Fruit fly (Drosophila melanogaster) whole organism, pupa: ENCODE data around the gene Torsin.

ENCODE experiments used
- CG10348 ChIP-seq: fragments of 200-800 bp; sonication (Bioruptor generic); IDR thresholded peaks from 2 replicates; pipeline ENCODE4 v1.3.6; 2022; ENCODE audit warnings: missing biosample characterization, missing genetic modification characterization
- CG12605 ChIP-seq: fragments of 200-800 bp; sonication (Bioruptor generic); IDR thresholded peaks from 2 replicates; pipeline ENCODE4 v1.3.6; 2022; ENCODE audit warnings: missing biosample characterization, missing genetic modification characterization
- CG13204 ChIP-seq: fragments of 200-800 bp; sonication (Bioruptor generic); optimal IDR thresholded peaks from 2 replicates; lab custom pipeline; 2018; ENCODE audit warnings: missing biosample characterization, mild to moderate bottlenecking, missing genetic modification characterization, moderate library complexity
- CG14655 ChIP-seq: fragments of 200-800 bp; sonication (Bioruptor generic); optimal IDR thresholded peaks from 3 replicates; lab custom pipeline; 2017; ENCODE audit warnings: mild to moderate bottlenecking, missing biosample characterization, missing genetic modification reagents, missing genetic modification characterization
- CG15710 ChIP-seq: fragments of 200-800 bp; sonication (Bioruptor generic); optimal IDR thresholded peaks from 2 replicates; lab custom pipeline; 2018; ENCODE audit warnings: missing biosample characterization, mild to moderate bottlenecking, missing genetic modification characterization, moderate library complexity
- CG17806 ChIP-seq: fragments of 200-800 bp; sonication (Bioruptor generic); optimal IDR thresholded peaks from 2 replicates; lab custom pipeline; 2018; ENCODE audit warnings: missing biosample characterization, mild to moderate bottlenecking, missing genetic modification characterization, moderate library complexity
- CG32121 ChIP-seq: fragments of 200-800 bp; sonication (Bioruptor generic); IDR thresholded peaks from 2 replicates; pipeline ENCODE4 v1.3.6; 2022; ENCODE audit warnings: missing biosample characterization, missing genetic modification characterization
- CG34367 ChIP-seq: fragments of 200-800 bp; sonication (Bioruptor generic); optimal IDR thresholded peaks from 2 replicates; lab custom pipeline; 2018; ENCODE audit warnings: missing biosample characterization, mild to moderate bottlenecking, missing genetic modification characterization
- CG4496 ChIP-seq: fragments of 200-800 bp; sonication (Bioruptor generic); IDR thresholded peaks from 3 replicates; pipeline ENCODE4 v1.3.6; 2022; ENCODE audit warnings: missing biosample characterization, missing genetic modification characterization
- CG8159 ChIP-seq: fragments of 200-800 bp; sonication (Bioruptor generic); optimal IDR thresholded peaks from 3 replicates; lab custom pipeline; 2018; ENCODE audit warnings: missing biosample characterization, mild to moderate bottlenecking, missing genetic modification characterization, moderate library complexity
- CG8301 ChIP-seq: fragments of 200-800 bp; sonication (Bioruptor generic); optimal IDR thresholded peaks from 2 replicates; lab custom pipeline; 2018; ENCODE audit warnings: missing biosample characterization, mild to moderate bottlenecking, missing genetic modification characterization
- CG9948 ChIP-seq: fragments of 200-800 bp; sonication (Bioruptor generic); optimal IDR thresholded peaks from 2 replicates; lab custom pipeline; 2018; ENCODE audit warnings: missing biosample characterization, mild to moderate bottlenecking, missing genetic modification characterization, moderate library complexity
- D1 ChIP-seq: fragments of 200-800 bp; sonication (Bioruptor generic); optimal IDR thresholded peaks from 2 replicates; lab custom pipeline; 2018; ENCODE audit warnings: missing biosample characterization, mild to moderate bottlenecking, missing genetic modification characterization, moderate library complexity
- EcR ChIP-seq: fragments of 200-800 bp; sonication (Bioruptor generic); optimal IDR thresholded peaks from 3 replicates; lab custom pipeline; 2019; ENCODE audit warnings: missing biosample characterization, missing genetic modification characterization, mild to moderate bottlenecking, moderate library complexity, missing genetic modification reagents
- Ets98B ChIP-seq: fragments of 200-800 bp; sonication (Bioruptor generic); IDR thresholded peaks from 2 replicates; pipeline ENCODE4 v1.3.6; 2022; ENCODE audit warnings: missing biosample characterization, missing genetic modification characterization
- Pif1A ChIP-seq: fragments of 200-800 bp; sonication (Bioruptor generic); optimal IDR thresholded peaks from 3 replicates; lab custom pipeline; 2016; ENCODE audit warnings: missing biosample characterization, missing genetic modification characterization
- Pif1B ChIP-seq: fragments of 200-800 bp; sonication (Bioruptor generic); optimal IDR thresholded peaks from 3 replicates; lab custom pipeline; 2016; ENCODE audit warnings: missing biosample characterization, missing genetic modification characterization
- Snoo ChIP-seq: fragments of 200-800 bp; sonication (Bioruptor generic); optimal IDR thresholded peaks from 3 replicates; lab custom pipeline; 2017; ENCODE audit warnings: missing biosample characterization, mild to moderate bottlenecking, missing genetic modification characterization, inconsistent platforms
- fd96Ca ChIP-seq: fragments of 200-800 bp; sonication (Bioruptor generic); IDR thresholded peaks from 3 replicates; pipeline ENCODE4 v1.3.6; 2022; ENCODE audit warnings: missing biosample characterization, missing genetic modification characterization
- gl ChIP-seq: fragments of 200-800 bp; sonication (Bioruptor generic); optimal IDR thresholded peaks from 2 replicates; lab custom pipeline; 2018; ENCODE audit warnings: missing biosample characterization, mild to moderate bottlenecking, missing genetic modification characterization
- rn ChIP-seq: fragments of 200-800 bp; sonication (Bioruptor generic); IDR thresholded peaks from 2 replicates; pipeline ENCODE4 v1.3.6; 2022; ENCODE audit warnings: missing biosample characterization, missing genetic modification characterization

The Torsin gene

DNA sequence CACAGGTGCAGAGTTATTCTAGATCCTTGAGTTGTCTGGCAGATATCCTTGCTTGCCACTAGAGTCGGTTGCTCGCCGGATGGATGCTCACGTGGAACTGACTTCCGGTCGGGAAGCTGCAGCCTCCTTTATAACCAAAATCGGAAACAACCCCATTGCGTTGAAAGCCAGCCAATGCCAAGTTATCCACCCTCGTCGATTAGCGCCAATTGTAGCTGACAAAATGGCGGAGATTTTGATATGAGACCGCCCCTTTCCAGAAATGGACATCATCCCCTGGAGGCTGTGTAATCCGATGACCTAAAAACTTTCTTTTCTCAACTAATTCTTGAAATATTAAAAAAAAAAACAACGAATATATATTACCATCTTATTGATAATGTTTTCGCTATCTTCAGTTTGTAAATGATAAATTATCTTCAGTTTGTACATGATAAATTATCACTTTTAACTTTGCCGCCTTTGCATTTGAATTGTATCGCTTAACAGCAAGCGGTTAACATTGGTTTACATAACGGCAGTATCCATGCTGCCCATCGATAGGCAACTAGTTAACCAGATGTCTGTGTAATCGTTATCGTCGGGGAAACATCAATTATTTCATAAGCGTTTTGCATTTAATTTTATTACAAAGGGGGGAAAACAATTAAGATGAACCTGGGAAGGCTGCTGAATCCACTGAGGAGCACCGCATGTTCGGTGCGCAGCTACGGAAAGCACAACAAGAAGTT lies 2.4 kb downstream of the Torsin start, which contains the start of the genes HLH4C and mRpL30:
HLH4C (minus strand) TSS at position 99 of the 731 bp plus-strand sequence.
mRpL30 (plus strand) TSS at position 556 of the 731 bp plus-strand sequence.
- TF ChIP-seq CG15710 (tag; lab: Kevin White, UChicago) (no peak), CG10348 (GFP tag; lab: Robert Waterston, UW) (no peak), CG4496 (no peak), CG8301 (tag; lab: Kevin White, UChicago) (no peak), CG8159 (tag; lab: Kevin White, UChicago) (no peak), CG17806 (no peak), fd96Ca (GFP tag; lab: Robert Waterston, UW) (no peak), Pif1B (GFP tag; lab: Kevin White, UChicago) (no peak), CG14655 (no peak), CG34367 (tag; lab: Kevin White, UChicago) (no peak)

DNA sequence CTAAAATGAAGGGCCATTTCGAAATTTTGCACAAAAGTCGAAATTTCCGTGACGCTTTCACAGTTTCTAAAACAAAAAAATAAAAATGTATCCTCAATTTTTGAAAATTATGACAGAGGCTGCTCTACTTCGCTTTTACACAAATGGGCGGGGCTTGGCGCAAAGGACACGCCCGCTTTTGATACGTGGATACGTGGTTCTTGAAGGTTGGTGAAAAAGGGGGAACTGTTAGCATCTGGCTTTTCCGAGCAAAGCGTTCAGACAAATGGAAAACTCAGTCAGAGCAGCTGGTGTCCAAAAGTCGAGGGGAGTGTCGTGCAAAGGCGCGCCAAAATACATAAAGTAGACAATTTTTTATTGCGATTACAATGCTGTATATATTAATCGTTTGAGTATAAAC lies 5.1 kb downstream of the Torsin start, which contains the start of gene CG3062:
CG3062 (minus strand) TSS at position 101 of the 400 bp plus-strand sequence.
- TF ChIP-seq CG17806 (no peak), CG4496 (no peak), Pif1B (GFP tag; lab: Kevin White, UChicago) (no peak), Pif1A (GFP tag; lab: Kevin White, UChicago) (no peak), CG34367 (tag; lab: Kevin White, UChicago) (no peak), CG12605 (no peak), D1 (tag; lab: Kevin White, UChicago) (no peak), fd96Ca (GFP tag; lab: Robert Waterston, UW) (no peak), gl (tag; lab: Kevin White, UChicago) (no peak)

DNA sequence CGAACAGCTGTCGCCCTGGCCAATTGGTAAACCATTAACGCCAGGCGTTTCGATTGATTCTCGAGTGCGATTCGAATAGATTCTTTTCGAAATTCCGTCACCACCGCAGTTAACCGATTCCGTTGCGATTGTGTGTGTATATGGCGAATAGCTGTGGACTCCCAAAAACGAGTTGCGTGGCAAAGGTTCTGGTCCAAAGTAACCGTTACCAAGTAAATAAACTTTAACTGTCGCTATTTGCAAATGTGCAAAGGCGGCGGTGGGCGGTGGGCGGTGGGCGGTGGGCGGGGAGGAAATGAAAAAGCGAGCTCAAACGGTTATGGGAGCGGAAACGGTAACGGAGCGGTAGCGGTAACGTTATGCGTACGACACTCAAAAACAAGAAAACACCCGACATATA lies 5.9 kb downstream of the Torsin start, which contains the start of gene CG3081:
CG3081 (minus strand) TSS at position 101 of the 400 bp plus-strand sequence.
- no peak for TF ChIP-seq CG9948 (tag; lab: Kevin White, UChicago)
- TF ChIP-seq D1 (tag; lab: Kevin White, UChicago): no peak
- TF ChIP-seq CG17806: no peak
- TF ChIP-seq CG15710 (tag; lab: Kevin White, UChicago): no peak
- TF ChIP-seq CG34367 (tag; lab: Kevin White, UChicago): no peak

DNA sequence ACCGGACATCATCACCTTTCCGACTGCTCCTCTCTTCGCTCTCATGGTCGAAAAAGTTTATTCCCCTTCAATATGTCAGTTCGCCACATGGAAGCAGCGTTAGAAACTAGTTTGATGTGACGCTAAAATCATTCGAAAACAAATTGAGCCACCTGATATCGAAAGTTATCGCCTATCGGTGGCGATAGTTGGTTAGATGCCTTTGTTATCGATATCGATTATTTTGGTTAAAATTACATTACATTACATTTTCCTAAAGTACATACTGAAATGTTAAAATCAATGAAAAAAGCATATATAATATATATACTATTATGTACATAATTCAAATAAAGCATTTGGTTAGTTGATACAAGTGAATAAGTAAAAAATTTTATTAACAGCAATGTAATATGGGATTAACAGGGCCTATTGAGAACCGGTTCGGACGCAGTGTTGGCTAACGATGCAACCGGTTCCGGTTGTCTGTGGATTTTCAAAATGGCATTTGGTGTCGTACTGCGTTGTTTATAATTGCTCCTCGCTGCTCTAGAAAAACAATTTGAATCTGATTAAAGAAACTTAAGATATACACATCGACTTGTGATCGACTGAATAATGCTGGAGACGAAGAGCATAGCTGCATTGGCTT lies 13.9 kb downstream of the Torsin start, which contains the start of the genes Alms1a and pon:
Alms1a (minus strand) TSS at position 149 of the 631 bp plus-strand sequence.
pon (plus strand) TSS at position 463 of the 631 bp plus-strand sequence.
- TF ChIP-seq CG14655: no peak
- TF ChIP-seq CG12605: no peak
- TF ChIP-seq CG10348 (GFP tag; lab: Robert Waterston, UW): no peak
- TF ChIP-seq CG15710 (tag; lab: Kevin White, UChicago): no peak
- no peak for TF ChIP-seq CG17806
- no peak for TF ChIP-seq CG8301 (tag; lab: Kevin White, UChicago)
- no peak for TF ChIP-seq CG8159 (tag; lab: Kevin White, UChicago)
- TF ChIP-seq Snoo (tag; lab: Kevin White, UChicago): no peak
- no peak for TF ChIP-seq Pif1A (GFP tag; lab: Kevin White, UChicago)
- no peak for TF ChIP-seq CG9948 (tag; lab: Kevin White, UChicago)
- TF ChIP-seq Pif1B (GFP tag; lab: Kevin White, UChicago): no peak
- TF ChIP-seq Ets98B: no peak
- no peak for TF ChIP-seq gl (tag; lab: Kevin White, UChicago)
- TF ChIP-seq CG4496: no peak
- no peak for TF ChIP-seq EcR (GFP tag; lab: Kevin White, UChicago)
- no peak for TF ChIP-seq CG13204 (GFP tag; lab: Kevin White, UChicago)
- no peak for TF ChIP-seq rn (GFP tag; lab: Robert Waterston, UW)
- no peak for TF ChIP-seq CG32121 (GFP tag; lab: Robert Waterston, UW)
- TF ChIP-seq CG34367 (tag; lab: Kevin White, UChicago): no peak
- no peak for TF ChIP-seq D1 (tag; lab: Kevin White, UChicago)

DNA sequence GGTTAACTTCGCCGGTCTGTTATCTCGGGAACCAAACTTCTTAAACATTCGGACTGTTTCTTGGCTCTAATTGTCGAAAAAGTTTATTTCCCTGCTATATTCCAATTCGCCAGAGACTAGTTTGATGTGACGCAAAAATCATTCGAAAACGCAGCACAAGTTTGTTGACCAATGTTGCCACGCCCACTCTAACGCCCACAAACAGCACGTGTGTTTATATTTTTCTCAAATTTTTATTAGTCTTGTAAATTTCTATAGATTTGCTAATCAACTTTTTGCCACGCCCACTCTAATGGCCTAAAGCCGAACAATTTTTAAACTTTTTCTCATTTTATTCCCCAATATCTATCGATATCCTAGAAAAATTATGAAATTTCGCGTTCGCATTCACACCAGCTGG lies 19.0 kb downstream of the Torsin start, which contains the start of gene Alms1b:
Alms1b (minus strand) TSS at position 101 of the 400 bp plus-strand sequence.
- TF ChIP-seq CG4496: no peak
- no peak for TF ChIP-seq D1 (tag; lab: Kevin White, UChicago)
- no peak for TF ChIP-seq Snoo (tag; lab: Kevin White, UChicago)
- TF ChIP-seq Ets98B: no peak
- no peak for TF ChIP-seq CG32121 (GFP tag; lab: Robert Waterston, UW)
- no peak for TF ChIP-seq CG12605
- no peak for TF ChIP-seq CG14655
- TF ChIP-seq CG10348 (GFP tag; lab: Robert Waterston, UW): no peak
- TF ChIP-seq CG17806: no peak
- no peak for TF ChIP-seq Pif1A (GFP tag; lab: Kevin White, UChicago)
- TF ChIP-seq gl (tag; lab: Kevin White, UChicago): no peak
- TF ChIP-seq EcR (GFP tag; lab: Kevin White, UChicago): no peak
- TF ChIP-seq CG8159 (tag; lab: Kevin White, UChicago): no peak
- no peak for TF ChIP-seq CG9948 (tag; lab: Kevin White, UChicago)
- TF ChIP-seq CG8301 (tag; lab: Kevin White, UChicago): no peak
- no peak for TF ChIP-seq fd96Ca (GFP tag; lab: Robert Waterston, UW)
- TF ChIP-seq Pif1B (GFP tag; lab: Kevin White, UChicago): no peak
- TF ChIP-seq rn (GFP tag; lab: Robert Waterston, UW): no peak
- no peak for TF ChIP-seq CG34367 (tag; lab: Kevin White, UChicago)
- no peak for TF ChIP-seq CG13204 (GFP tag; lab: Kevin White, UChicago)
